Worm (Caenorhabditis elegans) whole organism, L2 larva: ENCODE data around the gene srw-39.

Experiments
- F13H6.1 ChIP-seq: sonication (generic microtip); optimal IDR thresholded peaks from 2 replicates; lab custom pipeline; 2016; ENCODE audit warnings: missing genetic modification characterization, missing compliant biosample characterization
- Y55F3AM.14 ChIP-seq: fragments of 200-800 bp; sonication (Bioruptor generic); optimal IDR thresholded peaks from 2 replicates; lab custom pipeline; 2018; ENCODE audit warnings: mild to moderate bottlenecking, missing genetic modification characterization, missing compliant biosample characterization
- mdl-1 ChIP-seq, 2 experiments: fragments of 150-350 bp in 1 of 2; sonication (generic microtip) in 1 of 2; optimal IDR thresholded peaks; 2 replicates each; lab custom pipeline; 2017; ENCODE audit warnings: missing biosample characterization in 2 of 2, missing genetic modification characterization in 2 of 2
- nhr-12 ChIP-seq: fragments of 150-350 bp; optimal IDR thresholded peaks from 2 replicates; lab custom pipeline; 2014; ENCODE audit warnings: missing biosample characterization, missing genetic modification characterization
- nhr-21 ChIP-seq: fragments of 150-350 bp; optimal IDR thresholded peaks from 2 replicates; lab custom pipeline; 2014; ENCODE audit warnings: missing biosample characterization, missing genetic modification characterization
- nhr-237 ChIP-seq: fragments of 150-350 bp; optimal IDR thresholded peaks from 2 replicates; lab custom pipeline; 2014; ENCODE audit warnings: missing biosample characterization, missing genetic modification characterization
- nhr-77 ChIP-seq: fragments of 150-350 bp; optimal IDR thresholded peaks from 2 replicates; lab custom pipeline; 2014; ENCODE audit warnings: missing biosample characterization, missing genetic modification characterization
- snpc-4 ChIP-seq: fragments of 150-350 bp; optimal IDR thresholded peaks from 2 replicates; lab custom pipeline; 2014; ENCODE audit warnings: missing biosample characterization, missing genetic modification characterization
- zag-1 ChIP-seq: fragments of 150-350 bp; optimal IDR thresholded peaks from 2 replicates; lab custom pipeline; 2014; ENCODE audit warnings: missing biosample characterization, missing genetic modification characterization
- ztf-11 ChIP-seq: sonication (generic microtip); optimal IDR thresholded peaks from 2 replicates; lab custom pipeline; 2017; ENCODE audit warnings: missing biosample characterization, missing genetic modification characterization

- TF ChIP-seq nhr-21 (tag; lab: Kevin White, UChicago): no peak
- TF ChIP-seq zag-1: no peak
- TF ChIP-seq ztf-11: no peak
- no peak for TF ChIP-seq nhr-77 (tag; lab: Kevin White, UChicago)
- no peak for TF ChIP-seq mdl-1 (tag; optimal IDR thresholded peaks at IDR 0.05; lab: Kevin White, UChicago)
- no peak for TF ChIP-seq snpc-4 (tag; lab: Kevin White, UChicago)
- no peak for TF ChIP-seq nhr-237 (tag; lab: Kevin White, UChicago)
- TF ChIP-seq F13H6.1 (tag; lab: Kevin White, UChicago): no peak
- TF ChIP-seq nhr-12 (tag; lab: Kevin White, UChicago): no peak
- no peak for TF ChIP-seq Y55F3AM.14 (GFP tag; lab: Kevin White, UChicago)
These were observed 29.5 kb upstream of the srw-39 start, which contains the start of gene fbxa-114 for ce11 chrV:20201316-20201715.
